ENCODE assay signal across 4 fruit fly cellular contexts in the genomic region with DNA sequence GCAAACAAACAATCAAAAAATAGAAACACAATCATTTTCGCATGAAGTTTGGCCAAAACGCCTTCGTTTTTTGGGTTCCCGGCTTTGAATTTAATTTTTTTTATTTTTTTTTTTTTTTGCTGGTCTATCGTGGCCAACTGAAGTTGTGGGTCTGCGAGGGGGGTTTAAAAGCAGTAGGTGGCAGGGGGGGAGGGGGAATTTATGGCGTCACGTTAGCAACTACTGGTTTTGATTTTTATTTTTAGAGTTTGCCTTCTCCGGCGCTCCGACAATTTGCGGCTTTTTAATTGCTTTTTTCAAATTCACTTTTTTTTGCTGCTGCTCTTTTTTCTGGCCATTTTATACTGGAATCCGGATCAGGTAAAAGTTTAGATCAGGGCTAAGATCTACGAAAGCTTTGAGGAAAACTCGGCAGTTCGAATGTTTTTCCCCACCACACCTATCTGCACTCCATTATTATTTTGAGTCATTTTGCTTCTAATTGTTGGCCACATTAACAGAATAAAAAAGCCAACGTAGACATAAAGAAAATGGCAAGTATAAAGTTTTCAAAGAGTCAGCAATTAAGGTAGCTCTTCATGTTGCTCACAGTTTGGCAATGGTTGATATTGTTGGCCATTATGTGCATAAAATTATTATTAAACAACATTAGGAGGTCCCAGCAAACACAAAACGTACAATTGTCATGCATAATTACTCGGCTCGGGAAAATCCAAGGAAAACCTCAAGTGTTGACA.
TF ChIP-seq lines count a peak whose summit lies in the region.

No protein-coding gene starts in this region.

- TF ChIP-seq CTCF in whole organism, embryonic (GFP tag; optimal IDR thresholded peaks at IDR 0.05; lab: Kevin White, UChicago), result no peak

TF ChIP-seq in whole organism, adult, 20 proteins besides CTCF, POLR2A, EP300 and RAD21:
- TF ChIP-seq toe (GFP tag; optimal IDR thresholded peaks at IDR 0.05; lab: Kevin White, UChicago) (no peak), tj (GFP tag; optimal IDR thresholded peaks at IDR 0.05; lab: Kevin White, UChicago) (peak; percentile 92)

TF ChIP-seq in whole organism, embryonic, 481 proteins besides CTCF, POLR2A, EP300 and RAD21:
- TF ChIP-seq otp (GFP tag; IDR thresholded peaks at IDR 0.05; lab: Robert Waterston, UW) (no peak), sr (GFP tag; IDR thresholded peaks at IDR 0.05; lab: Robert Waterston, UW) (no peak), chinmo (GFP tag; IDR thresholded peaks at IDR 0.05; lab: Robert Waterston, UW; ENCODE audit: partially characterized antibody) (0 out of 4 replicates have a peak, but pooled peaks have one; percentile 39), tin (GFP tag; optimal IDR thresholded peaks at IDR 0.05; lab: Kevin White, UChicago) (no peak), Fer2 (tag; optimal IDR thresholded peaks at IDR 0.05; lab: Kevin White, UChicago) (no peak), BtbVII (GFP tag; optimal IDR thresholded peaks at IDR 0.05; lab: Kevin White, UChicago) (no peak), CG10462 (GFP tag; optimal IDR thresholded peaks at IDR 0.05; lab: Kevin White, UChicago) (no peak), fd64A (GFP tag; optimal IDR thresholded peaks at IDR 0.05; lab: Kevin White, UChicago) (no peak), NK7.1 (GFP tag; optimal IDR thresholded peaks at IDR 0.05; lab: Kevin White, UChicago) (no peak), pita (GFP tag; optimal IDR thresholded peaks at IDR 0.05; lab: Kevin White, UChicago) (no peak), sens (GFP tag; lab: Kevin White, UChicago) (peak; percentile 3), crol (GFP tag; IDR thresholded peaks at IDR 0.05; lab: Robert Waterston, UW) (peak; percentile 70), dmrt11E (tag; optimal IDR thresholded peaks at IDR 0.05; lab: Kevin White, UChicago) (no peak)

TF ChIP-seq in whole organism, prepupa, 60 proteins besides CTCF, POLR2A, EP300 and RAD21:
- 0 out of 3 replicates have a peak, but pooled peaks have one; percentile 24 for TF ChIP-seq CG8119 (GFP tag; IDR thresholded peaks at IDR 0.05; lab: Robert Waterston, UW)
- no peak for TF ChIP-seq CG8632 (GFP tag; optimal IDR thresholded peaks at IDR 0.05; lab: Kevin White, UChicago)
- TF ChIP-seq CG6276 (GFP tag; optimal IDR thresholded peaks at IDR 0.05; lab: Kevin White, UChicago), result peak; percentile 32
- peak; percentile 46; the same call in 1 of the 3 replicates for TF ChIP-seq eg (GFP tag; IDR thresholded peaks at IDR 0.05; lab: Robert Waterston, UW)

TF ChIP-seq in whole organism, pupa, 21 proteins besides CTCF, POLR2A, EP300 and RAD21:
- TF ChIP-seq CG12605 (GFP tag; IDR thresholded peaks at IDR 0.05; lab: Robert Waterston, UW), result no peak
- no peak for TF ChIP-seq EcR (GFP tag; optimal IDR thresholded peaks at IDR 0.05; lab: Kevin White, UChicago)
- peak; percentile 29; the same call in 1 of the 2 replicates for TF ChIP-seq Ets98B (GFP tag; IDR thresholded peaks at IDR 0.05; lab: Robert Waterston, UW)
- no peak for TF ChIP-seq rn (GFP tag; IDR thresholded peaks at IDR 0.05; lab: Robert Waterston, UW)
- TF ChIP-seq CG34367 (tag; optimal IDR thresholded peaks at IDR 0.05; lab: Kevin White, UChicago), result no peak
- no peak for TF ChIP-seq gl (tag; optimal IDR thresholded peaks at IDR 0.05; lab: Kevin White, UChicago)
- no peak for TF ChIP-seq CG15710 (tag; optimal IDR thresholded peaks at IDR 0.05; lab: Kevin White, UChicago)
- TF ChIP-seq Pif1B (GFP tag; optimal IDR thresholded peaks at IDR 0.05; lab: Kevin White, UChicago), result no peak
- TF ChIP-seq CG32121 (GFP tag; IDR thresholded peaks at IDR 0.05; lab: Robert Waterston, UW), result peak; percentile 61
- TF ChIP-seq CG10348 (GFP tag; IDR thresholded peaks at IDR 0.05; lab: Robert Waterston, UW), result no peak
- TF ChIP-seq CG13204 (GFP tag; optimal IDR thresholded peaks at IDR 0.05; lab: Kevin White, UChicago), result no peak
- TF ChIP-seq CG4496 (GFP tag; IDR thresholded peaks at IDR 0.05; lab: Robert Waterston, UW), result no peak
- TF ChIP-seq CG17806 (tag; optimal IDR thresholded peaks at IDR 0.05; lab: Kevin White, UChicago), result no peak
- TF ChIP-seq CG8301 (tag; optimal IDR thresholded peaks at IDR 0.05; lab: Kevin White, UChicago), result no peak
- TF ChIP-seq CG8159 (tag; optimal IDR thresholded peaks at IDR 0.05; lab: Kevin White, UChicago), result no peak
- no peak for TF ChIP-seq D1 (tag; optimal IDR thresholded peaks at IDR 0.05; lab: Kevin White, UChicago)
- TF ChIP-seq Snoo (tag; optimal IDR thresholded peaks at IDR 0.05; lab: Kevin White, UChicago), result no peak
